Fruit fly (Drosophila melanogaster): ENCODE data around the gene Lint-O.

Gene Lint-O

dm6 chrX:2663416-2663815 lies 35.1 kb upstream of the Lint-O start (continued):
- TF ChIP-seq sens (GFP tag): peak; percentile 76
- no peak for TF ChIP-seq CG15601 (tag; optimal IDR thresholded peaks at IDR 0.05)
- TF ChIP-seq Deaf1 (tag; optimal IDR thresholded peaks at IDR 0.05): no peak
- TF ChIP-seq CG8924 (tag; optimal IDR thresholded peaks at IDR 0.05): no peak
- no peak for TF ChIP-seq CG2199 (GFP tag; IDR thresholded peaks at IDR 0.05)
- no peak for TF ChIP-seq Elba2 (GFP tag; optimal IDR thresholded peaks at IDR 0.05)
- peak; percentile 16 for TF ChIP-seq CG6854 (GFP tag; optimal IDR thresholded peaks at IDR 0.05)
- TF ChIP-seq CG7963 (GFP tag; IDR thresholded peaks at IDR 0.05; ENCODE audit: partially characterized antibody): no peak
- no peak for TF ChIP-seq CG10431 (GFP tag; optimal IDR thresholded peaks at IDR 0.05)
- no peak for TF ChIP-seq CG12104 (GFP tag; optimal IDR thresholded peaks at IDR 0.05)
- TF ChIP-seq Fer3 (tag; optimal IDR thresholded peaks at IDR 0.05): no peak
- TF ChIP-seq Meics (GFP tag; optimal IDR thresholded peaks at IDR 0.05): peak; percentile 21
- no peak for TF ChIP-seq CG11456 (GFP tag; IDR thresholded peaks at IDR 0.05)
- no peak for TF ChIP-seq trh (GFP tag; optimal IDR thresholded peaks at IDR 0.05)
- no peak for TF ChIP-seq CG11723 (GFP tag; optimal IDR thresholded peaks at IDR 0.05)
- TF ChIP-seq gce (GFP tag; IDR thresholded peaks at IDR 0.05): no peak
- TF ChIP-seq CG6813 (GFP tag; optimal IDR thresholded peaks at IDR 0.05): peak; percentile 21
- no peak for TF ChIP-seq wor (GFP tag; IDR thresholded peaks at IDR 0.05)
- TF ChIP-seq odd (GFP tag; optimal IDR thresholded peaks at IDR 0.05): peak; percentile 3
- no peak for TF ChIP-seq CG11093 (GFP tag; IDR thresholded peaks at IDR 0.05)
- TF ChIP-seq dm (GFP tag; optimal IDR thresholded peaks at IDR 0.05): no peak
- no peak for TF ChIP-seq CG30020 (tag; optimal IDR thresholded peaks at IDR 0.05)
- TF ChIP-seq p53 (GFP tag; optimal IDR thresholded peaks at IDR 0.05): no peak
- no peak for TF ChIP-seq sqz (GFP tag; optimal IDR thresholded peaks at IDR 0.05)
- TF ChIP-seq nau (GFP tag; optimal IDR thresholded peaks at IDR 0.05): no peak
- peak; percentile 40 for TF ChIP-seq lab (GFP tag; optimal IDR thresholded peaks at IDR 0.05)
- TF ChIP-seq crol (GFP tag; IDR thresholded peaks at IDR 0.05): no peak
- TF ChIP-seq CG11560 (tag; IDR thresholded peaks at IDR 0.05): no peak
- TF ChIP-seq CG6765 (GFP tag; optimal IDR thresholded peaks at IDR 0.05): peak; percentile 0
- TF ChIP-seq stwl (tag; optimal IDR thresholded peaks at IDR 0.05): no peak
- no peak for TF ChIP-seq CG11398 (GFP tag; optimal IDR thresholded peaks at IDR 0.05)
- peak; percentile 18 for TF ChIP-seq BtbVII (GFP tag; optimal IDR thresholded peaks at IDR 0.05)
- TF ChIP-seq D19A (tag; optimal IDR thresholded peaks at IDR 0.05): no peak
- TF ChIP-seq CG13296 (GFP tag; optimal IDR thresholded peaks at IDR 0.05): peak; percentile 30
- TF ChIP-seq CG16779 (GFP tag; IDR thresholded peaks at IDR 0.05): no peak
- TF ChIP-seq prd (optimal IDR thresholded peaks at IDR 0.05): no peak
- TF ChIP-seq prd (GFP tag; IDR thresholded peaks at IDR 0.05): no peak
- TF ChIP-seq CG15479 (GFP tag; optimal IDR thresholded peaks at IDR 0.05): no peak
- no peak for TF ChIP-seq tx (GFP tag; optimal IDR thresholded peaks at IDR 0.05)
- TF ChIP-seq disco-r (GFP tag; optimal IDR thresholded peaks at IDR 0.05): no peak
- TF ChIP-seq D (optimal IDR thresholded peaks at IDR 0.05): no peak
- no peak for TF ChIP-seq D (GFP tag; optimal IDR thresholded peaks at IDR 0.05)
- no peak for TF ChIP-seq B-H1 (GFP tag; IDR thresholded peaks at IDR 0.05)
- peak; percentile 30 for TF ChIP-seq CG34376 (GFP tag; optimal IDR thresholded peaks at IDR 0.05)
- TF ChIP-seq chn (GFP tag; optimal IDR thresholded peaks at IDR 0.05): no peak
- no peak for TF ChIP-seq C15 (GFP tag; IDR thresholded peaks at IDR 0.05)
- no peak for TF ChIP-seq cato (GFP tag; optimal IDR thresholded peaks at IDR 0.05; ENCODE audit: borderline replicate concordance)
- TF ChIP-seq Fer1 (GFP tag; optimal IDR thresholded peaks at IDR 0.05): peak; percentile 35
- no peak for TF ChIP-seq CG17186 (GFP tag; optimal IDR thresholded peaks at IDR 0.05)
- TF ChIP-seq Ptx1 (GFP tag; IDR thresholded peaks at IDR 0.05): no peak
- no peak for TF ChIP-seq NfI (GFP tag; optimal IDR thresholded peaks at IDR 0.05)
- TF ChIP-seq CG17385 (GFP tag; optimal IDR thresholded peaks at IDR 0.05): no peak
- no peak for TF ChIP-seq Sox102F (GFP tag; optimal IDR thresholded peaks at IDR 0.05)
